Fruit fly (Drosophila melanogaster): ENCODE data around the gene cDIP.

- no peak for TF ChIP-seq Rel (GFP tag; optimal IDR thresholded peaks at IDR 0.05)
- no peak for TF ChIP-seq Rel (tag; optimal IDR thresholded peaks at IDR 0.05)
- no peak for TF ChIP-seq psq (GFP tag; optimal IDR thresholded peaks at IDR 0.05)
- TF ChIP-seq pan (optimal IDR thresholded peaks at IDR 0.05) = no peak
- TF ChIP-seq Abd-B (GFP tag; optimal IDR thresholded peaks at IDR 0.05) = no peak
- no peak for TF ChIP-seq ey (GFP tag; optimal IDR thresholded peaks at IDR 0.05)
- TF ChIP-seq CG32264 (GFP tag; optimal IDR thresholded peaks at IDR 0.05) = no peak
- TF ChIP-seq Dif (GFP tag; optimal IDR thresholded peaks at IDR 0.05; ENCODE audit: partially characterized antibody) = no peak
- TF ChIP-seq woc (GFP tag; optimal IDR thresholded peaks at IDR 0.05) = no peak
- no peak for TF ChIP-seq h (GFP tag; optimal IDR thresholded peaks at IDR 0.05)
- TF ChIP-seq Dfd (GFP tag; optimal IDR thresholded peaks at IDR 0.05) = no peak
- no peak for TF ChIP-seq OdsH (GFP tag; optimal IDR thresholded peaks at IDR 0.05)
- peak; percentile 16 for TF ChIP-seq Sp1 (GFP tag; optimal IDR thresholded peaks at IDR 0.05)
- no peak for TF ChIP-seq HLH106 (tag; optimal IDR thresholded peaks at IDR 0.05)
Observed at dm6 chr3R:21156572-21157480, 4.1 kb downstream of the cDIP start.
